Worm (Caenorhabditis elegans) whole organism, young adult: Measurements from ENCODE around the gene sgca-1.

Experiments
- C17E4.6 ChIP-seq: fragments of 200-800 bp; sonication (Bioruptor generic); IDR thresholded peaks from 2 replicates; pipeline ENCODE4 v1.3.6; 2022; ENCODE audit warnings: missing genetic modification reagents, missing genetic modification characterization, missing compliant biosample characterization
- dpff-1 ChIP-seq: sonication (generic microtip); optimal IDR thresholded peaks from 2 replicates; lab custom pipeline; 2017; ENCODE audit warnings: mild to moderate bottlenecking, missing genetic modification characterization, missing compliant biosample characterization
- egrh-3 ChIP-seq: fragments of 200-800 bp; sonication (Bioruptor generic); IDR thresholded peaks from 2 replicates; pipeline ENCODE4 v1.3.6; 2022; ENCODE audit warnings: missing genetic modification reagents, missing genetic modification characterization, missing compliant biosample characterization
- hsf-1 ChIP-seq: fragments of 200-800 bp; sonication (Bioruptor generic); IDR thresholded peaks from 2 replicates; pipeline ENCODE4 v1.3.6; 2022; ENCODE audit warnings: missing genetic modification reagents, missing genetic modification characterization, missing compliant biosample characterization
- pbrm-1 ChIP-seq: fragments of 200-800 bp; sonication (Bioruptor generic); IDR thresholded peaks from 2 replicates; pipeline ENCODE4 v1.3.6; 2022; ENCODE audit warnings: missing genetic modification reagents, missing genetic modification characterization, missing compliant biosample characterization
- tbx-9 ChIP-seq: sonication (generic microtip); optimal IDR thresholded peaks from 2 replicates; lab custom pipeline; 2016; ENCODE audit warnings: borderline replicate concordance, missing genetic modification characterization, inconsistent platforms, missing compliant biosample characterization
- zfh-2 ChIP-seq: fragments of 200-800 bp; sonication (Bioruptor generic); conservative IDR thresholded peaks from 2 replicates; pipeline ENCODE4 v1.3.6; 2022; ENCODE audit warnings: missing genetic modification reagents, missing genetic modification characterization, missing compliant biosample characterization

- no peak for TF ChIP-seq dpff-1
- TF ChIP-seq pbrm-1 (GFP tag; lab: Robert Waterston, UW) = no peak
- no peak for TF ChIP-seq egrh-3 (GFP tag; lab: Robert Waterston, UW)
- TF ChIP-seq zfh-2 (GFP tag; lab: Robert Waterston, UW) = no peak
- no peak for TF ChIP-seq hsf-1 (GFP tag; lab: Robert Waterston, UW)
- TF ChIP-seq C17E4.6 (GFP tag; lab: Robert Waterston, UW) = no peak
- TF ChIP-seq tbx-9 (tag; lab: Kevin White, UChicago) = no peak
Measured at ce11 chrX:6807137-6807861, 18.0 kb upstream of the sgca-1 start.
